Fruit fly (Drosophila melanogaster) whole organism, embryonic: Measurements from ENCODE around the gene CCHa1.

Source experiments
- B-H1 ChIP-seq: fragments of 200-800 bp; sonication (Bioruptor generic); IDR thresholded peaks from 3 replicates; pipeline ENCODE4 v1.3.6; 2022; ENCODE audit warnings: missing biosample characterization, missing genetic modification characterization
- CG11247 ChIP-seq: fragments of 200-800 bp; sonication (Bioruptor generic); IDR thresholded peaks from 2 replicates; pipeline ENCODE4 v1.3.6; 2022; ENCODE audit warnings: missing biosample characterization, missing genetic modification characterization
- CG12104 ChIP-seq: fragments of 200-800 bp; sonication (Bioruptor generic); optimal IDR thresholded peaks from 3 replicates; lab custom pipeline; 2016; ENCODE audit warnings: missing biosample characterization, missing genetic modification characterization
- CG12219 ChIP-seq: fragments of 200-800 bp; sonication (Bioruptor generic); optimal IDR thresholded peaks from 3 replicates; lab custom pipeline; 2018; ENCODE audit warnings: missing biosample characterization, mild to moderate bottlenecking, missing genetic modification characterization
- CG12391 ChIP-seq: fragments of 200-800 bp; sonication (Bioruptor generic); optimal IDR thresholded peaks from 3 replicates; lab custom pipeline; 2018; ENCODE audit warnings: missing biosample characterization, mild to moderate bottlenecking, missing genetic modification characterization, moderate library complexity
- CG12769 ChIP-seq: fragments of 200-800 bp; sonication (Bioruptor generic); optimal IDR thresholded peaks from 2 replicates; lab custom pipeline; 2019; ENCODE audit warnings: missing biosample characterization, mild to moderate bottlenecking, missing genetic modification characterization, moderate library complexity
- CG14014 ChIP-seq: fragments of 200-800 bp; sonication (Bioruptor generic); IDR thresholded peaks from 2 replicates; pipeline ENCODE4 v1.3.6; 2022; ENCODE audit warnings: missing biosample characterization, missing genetic modification characterization
- CG14441 ChIP-seq: fragments of 200-800 bp; sonication (Bioruptor generic); IDR thresholded peaks from 2 replicates; pipeline ENCODE4 v1.3.6; 2022; ENCODE audit warnings: missing biosample characterization, missing genetic modification characterization
- CG15601 ChIP-seq: fragments of 200-800 bp; sonication (Bioruptor generic); optimal IDR thresholded peaks from 3 replicates; lab custom pipeline; 2019; ENCODE audit warnings: missing biosample characterization, mild to moderate bottlenecking, missing genetic modification characterization, moderate library complexity
- CG18476 ChIP-seq: fragments of 200-800 bp; sonication (Bioruptor generic); optimal IDR thresholded peaks from 2 replicates; lab custom pipeline; 2016; ENCODE audit warnings: missing biosample characterization, mild to moderate bottlenecking, missing genetic modification characterization
- CG18619 ChIP-seq: fragments of 200-800 bp; sonication (Bioruptor generic); optimal IDR thresholded peaks from 3 replicates; lab custom pipeline; 2017; ENCODE audit warnings: missing biosample characterization, mild to moderate bottlenecking, missing genetic modification characterization
- CG31441 ChIP-seq: fragments of 200-800 bp; sonication (Bioruptor generic); IDR thresholded peaks from 2 replicates; pipeline ENCODE4 v1.3.6; 2022; ENCODE audit warnings: missing biosample characterization, missing genetic modification characterization
- CG32532 ChIP-seq: fragments of 200-800 bp; sonication (Bioruptor generic); IDR thresholded peaks from 2 replicates; pipeline ENCODE4 v1.3.6; 2022; ENCODE audit warnings: missing biosample characterization, missing genetic modification characterization
- CG32772 ChIP-seq: fragments of 200-800 bp; sonication (Bioruptor generic); IDR thresholded peaks from 2 replicates; pipeline ENCODE4 v1.3.6; 2022; ENCODE audit warnings: missing biosample characterization, missing genetic modification characterization
- CG3838 ChIP-seq: fragments of 200-800 bp; sonication (Bioruptor generic); optimal IDR thresholded peaks from 3 replicates; lab custom pipeline; 2016; ENCODE audit warnings: missing biosample characterization, missing genetic modification characterization
- CG6272 ChIP-seq: fragments of 200-800 bp; sonication (Bioruptor generic); IDR thresholded peaks from 2 replicates; pipeline ENCODE4 v1.3.6; 2022; ENCODE audit warnings: missing biosample characterization, missing genetic modification characterization
- CG6765 ChIP-seq: fragments of 200-800 bp; sonication (Bioruptor generic); optimal IDR thresholded peaks from 3 replicates; lab custom pipeline; 2017; ENCODE audit warnings: missing biosample characterization, mild to moderate bottlenecking, missing genetic modification characterization
- CG8089 ChIP-seq: fragments of 200-800 bp; sonication (Bioruptor generic); optimal IDR thresholded peaks from 3 replicates; lab custom pipeline; 2016; ENCODE audit warnings: missing biosample characterization, missing genetic modification characterization
- CG8388 ChIP-seq: fragments of 200-800 bp; sonication (Bioruptor generic); optimal IDR thresholded peaks from 2 replicates; lab custom pipeline; 2019; ENCODE audit warnings: missing biosample characterization, mild to moderate bottlenecking, missing genetic modification characterization, moderate library complexity
- CG9727 ChIP-seq: fragments of 200-800 bp; sonication (Bioruptor generic); optimal IDR thresholded peaks from 3 replicates; lab custom pipeline; 2017; ENCODE audit warnings: missing biosample characterization, mild to moderate bottlenecking, missing genetic modification characterization
- D19A ChIP-seq: fragments of 200-800 bp; optimal IDR thresholded peaks from 3 replicates; lab custom pipeline; 2019; ENCODE audit warnings: missing biosample characterization, mild to moderate bottlenecking, missing genetic modification characterization, moderate library complexity
- Doc2 ChIP-seq: fragments of 200-800 bp; sonication (Bioruptor generic); IDR thresholded peaks from 2 replicates; pipeline ENCODE4 v1.3.6; 2022; ENCODE audit warnings: missing biosample characterization, missing genetic modification characterization
- Dref ChIP-seq: fragments of 200-800 bp; sonication (Bioruptor generic); IDR thresholded peaks from 2 replicates; pipeline ENCODE4 v1.3.6; 2022; ENCODE audit warnings: missing biosample characterization, missing genetic modification characterization
- E2f2 ChIP-seq: fragments of 200-800 bp; sonication (Bioruptor generic); IDR thresholded peaks from 2 replicates; pipeline ENCODE4 v1.3.6; 2022; ENCODE audit warnings: missing biosample characterization, missing genetic modification characterization
- Hand ChIP-seq: fragments of 200-800 bp; sonication (Bioruptor generic); optimal IDR thresholded peaks from 2 replicates; lab custom pipeline; 2017; ENCODE audit warnings: mild to moderate bottlenecking, missing biosample characterization, missing genetic modification reagents, missing genetic modification characterization
- Hr51 ChIP-seq, 2 experiments: fragments of 200-800 bp; sonication (Bioruptor generic); optimal IDR thresholded peaks; 2 replicates in 1 of 2; 3 replicates in 1 of 2; lab custom pipeline; 2016 to 2018; ENCODE audit warnings: missing biosample characterization in 2 of 2, missing genetic modification characterization in 2 of 2, mild to moderate bottlenecking in 1 of 2, moderate library complexity in 1 of 2
- Hsf ChIP-seq: fragments of 200-800 bp; sonication (Bioruptor generic); optimal IDR thresholded peaks from 3 replicates; lab custom pipeline; 2016; ENCODE audit warnings: missing biosample characterization, missing genetic modification characterization
- Mes4 ChIP-seq: fragments of 200-800 bp; sonication (Bioruptor generic); optimal IDR thresholded peaks from 2 replicates; lab custom pipeline; 2016; ENCODE audit warnings: missing biosample characterization, missing genetic modification characterization
- NfI ChIP-seq: fragments of 200-800 bp; sonication (Bioruptor generic); optimal IDR thresholded peaks from 3 replicates; lab custom pipeline; 2018; ENCODE audit warnings: missing biosample characterization, mild to moderate bottlenecking, missing genetic modification characterization, moderate library complexity
- Oaz ChIP-seq: fragments of 200-800 bp; sonication (Bioruptor generic); IDR thresholded peaks from 2 replicates; pipeline ENCODE4 v1.3.6; 2022; ENCODE audit warnings: missing biosample characterization, missing genetic modification characterization
- Oli ChIP-seq: fragments of 200-800 bp; sonication (Bioruptor generic); optimal IDR thresholded peaks from 2 replicates; lab custom pipeline; 2018; ENCODE audit warnings: missing biosample characterization, mild to moderate bottlenecking, missing genetic modification characterization, moderate library complexity
- Tbp ChIP-seq: fragments of >200 bp; optimal IDR thresholded peaks from 2 replicates; lab custom pipeline; 2018; ENCODE audit warnings: missing biosample characterization, missing genetic modification characterization
- ac ChIP-seq: fragments of 200-800 bp; sonication (Bioruptor generic); optimal IDR thresholded peaks from 3 replicates; lab custom pipeline; 2017; ENCODE audit warnings: missing biosample characterization, mild to moderate bottlenecking, missing genetic modification characterization
- croc ChIP-seq: fragments of 200-800 bp; sonication (Bioruptor generic); conservative IDR thresholded peaks from 3 replicates; pipeline ENCODE4 v1.3.6; 2022; ENCODE audit warnings: missing biosample characterization, missing genetic modification characterization
- ind ChIP-seq: fragments of 200-800 bp; sonication (Bioruptor generic); optimal IDR thresholded peaks from 3 replicates; lab custom pipeline; 2016; ENCODE audit warnings: missing biosample characterization, missing genetic modification characterization
- kah ChIP-seq: fragments of 200-800 bp; sonication (Bioruptor generic); optimal IDR thresholded peaks from 2 replicates; lab custom pipeline; 2018; ENCODE audit warnings: missing biosample characterization, mild to moderate bottlenecking, missing genetic modification characterization
- knrl ChIP-seq: fragments of 200-800 bp; sonication (Bioruptor generic); IDR thresholded peaks from 3 replicates; pipeline ENCODE4 v1.3.6; 2022; ENCODE audit warnings: missing biosample characterization, missing genetic modification characterization; ENCODE audit not compliant: partially characterized antibody
- lab ChIP-seq: fragments of 200-800 bp; sonication (Bioruptor generic); optimal IDR thresholded peaks from 3 replicates; lab custom pipeline; 2017; ENCODE audit warnings: missing biosample characterization, missing genetic modification characterization, mild to moderate bottlenecking, moderate library complexity, missing genetic modification reagents
- p53 ChIP-seq: fragments of 200-800 bp; sonication (Bioruptor generic); optimal IDR thresholded peaks from 2 replicates; lab custom pipeline; 2016; ENCODE audit warnings: missing biosample characterization, missing genetic modification characterization
- pan ChIP-seq, 4 experiments: fragments of >200 bp in 3 of 4; fragments of 200-800 bp in 1 of 4; sonication (Bioruptor generic) in 1 of 4; optimal IDR thresholded peaks in 3 of 4; IDR thresholded peaks in 1 of 4; 2 replicates each; pipeline versions ENCODE4 v1.3.6 to Lab custom; 2017 to 2022; ENCODE audit warnings: missing biosample characterization in 2 of 4, missing genetic modification characterization in 2 of 4, mixed read lengths in 1 of 4
- pb ChIP-seq: fragments of 200-800 bp; sonication (Bioruptor generic); optimal IDR thresholded peaks from 3 replicates; lab custom pipeline; 2016; ENCODE audit warnings: missing biosample characterization, missing genetic modification characterization
- prd ChIP-seq, 3 experiments: fragments of >200 bp in 2 of 3; fragments of 200-800 bp in 1 of 3; sonication (Bioruptor generic) in 1 of 3; optimal IDR thresholded peaks in 2 of 3; IDR thresholded peaks in 1 of 3; 2 replicates in 2 of 3; 3 replicates in 1 of 3; pipeline versions ENCODE4 v1.3.6 to Lab custom; 2017 to 2022; ENCODE audit warnings: missing biosample characterization in 1 of 3, missing genetic modification characterization in 1 of 3
- pum ChIP-seq: fragments of 200-800 bp; sonication (Bioruptor generic); optimal IDR thresholded peaks from 2 replicates; lab custom pipeline; 2016; ENCODE audit warnings: missing biosample characterization, missing genetic modification characterization
- sd ChIP-seq: fragments of 200-800 bp; sonication (Bioruptor generic); optimal IDR thresholded peaks from 3 replicates; lab custom pipeline; 2018; ENCODE audit warnings: missing biosample characterization, mild to moderate bottlenecking, missing genetic modification characterization, moderate library complexity
- sens ChIP-seq: fragments of 200-800 bp; sonication (Bioruptor generic); peaks from one replicate; lab custom pipeline; 2016; ENCODE audit warnings: missing biosample characterization, missing genetic modification characterization
- slbo ChIP-seq: fragments of 200-800 bp; sonication (Bioruptor generic); IDR thresholded peaks from 2 replicates; pipeline ENCODE4 v1.3.6; 2022; ENCODE audit warnings: missing biosample characterization, missing genetic modification characterization
- sqz ChIP-seq: fragments of 200-800 bp; sonication (Bioruptor generic); optimal IDR thresholded peaks from 3 replicates; lab custom pipeline; 2018; ENCODE audit warnings: missing biosample characterization, mild to moderate bottlenecking, missing genetic modification characterization
- vvl ChIP-seq: fragments of 200-800 bp; sonication (Bioruptor generic); IDR thresholded peaks from 2 replicates; pipeline ENCODE4 v1.3.6; 2022; ENCODE audit warnings: missing biosample characterization, missing genetic modification characterization

Gene CCHa1

dm6 chr3R:14095916-14096315, 719 bp downstream of the CCHa1 start (continued):
- no peak for TF ChIP-seq CG11247 (GFP tag; lab: Robert Waterston, UW)
- TF ChIP-seq p53 (GFP tag; lab: Kevin White, UChicago), result no peak
- no peak for TF ChIP-seq Oaz
- TF ChIP-seq CG3838, result no peak
- peak; percentile 91 for TF ChIP-seq sd (tag; lab: Kevin White, UChicago)
- TF ChIP-seq, all 482 proteins: peak for 4

- peak; percentile 42 for TF ChIP-seq D19A
- TF ChIP-seq sens, result peak; percentile 85
- TF ChIP-seq CG18619 (GFP tag; lab: Kevin White, UChicago), result peak; percentile 42
- TF ChIP-seq CG18476 (GFP tag; lab: Kevin White, UChicago), result peak; percentile 41
- TF ChIP-seq Oaz, result peak; percentile 36; the same call in 1 of the 2 replicates
- peak; percentile 38 for TF ChIP-seq CG14441 (GFP tag; lab: Robert Waterston, UW)
- TF ChIP-seq CG14014 (GFP tag; lab: Robert Waterston, UW), result peak; percentile 55
- TF ChIP-seq knrl (GFP tag; lab: Robert Waterston, UW), result no peak
- peak; percentile 19 for TF ChIP-seq CG12104 (GFP tag; lab: Kevin White, UChicago)
- no peak for TF ChIP-seq pum
- TF ChIP-seq Hand, result no peak
- peak; percentile 16 for TF ChIP-seq CG9727 (GFP tag; lab: Kevin White, UChicago)
- peak; percentile 25 for TF ChIP-seq Hsf (GFP tag; lab: Kevin White, UChicago)
- TF ChIP-seq kah (GFP tag; lab: Kevin White, UChicago), result peak; percentile 17
- peak; percentile 52; the same call in 1 of the 2 replicates for TF ChIP-seq CG32532 (GFP tag; lab: Robert Waterston, UW)
- no peak for TF ChIP-seq Dref (GFP tag; lab: Robert Waterston, UW)
- 0 out of 2 replicates have a peak, but pooled peaks have one; percentile 28 for TF ChIP-seq vvl (GFP tag; lab: Robert Waterston, UW)
- peak; percentile 36 for TF ChIP-seq CG15601 (tag; lab: Kevin White, UChicago)
- TF ChIP-seq Tbp (GFP tag; lab: Kevin White, UChicago), result no peak
- TF ChIP-seq CG12391, result peak; percentile 60
- peak; percentile 19 for TF ChIP-seq sqz
- TF ChIP-seq NfI (GFP tag; lab: Kevin White, UChicago), result peak; percentile 4
- TF ChIP-seq CG6765 (GFP tag; lab: Kevin White, UChicago), result no peak
- TF ChIP-seq pan (optimal IDR thresholded peaks at IDR 0.05; lab: Kevin White, UChicago), result no peak
- TF ChIP-seq pan (GFP tag; optimal IDR thresholded peaks at IDR 0.05 in 1 of 2, IDR thresholded peaks at IDR 0.05 in 1 of 2), result peak in 1 of 2 experiments; percentile 62
- TF ChIP-seq B-H1 (GFP tag; lab: Robert Waterston, UW), result peak; percentile 36; the same call in 1 of the 3 replicates
- TF ChIP-seq CG31441, result peak; percentile 64
- 0 out of 3 replicates have a peak, but pooled peaks have one; percentile 26 for TF ChIP-seq croc (GFP tag; lab: Robert Waterston, UW)
- no peak for TF ChIP-seq CG12769 (tag; lab: Kevin White, UChicago)
- TF ChIP-seq lab (GFP tag; lab: Kevin White, UChicago), result peak; percentile 39
- peak; percentile 27; the same call in 1 of the 2 replicates for TF ChIP-seq E2f2
- no peak for TF ChIP-seq CG8089 (GFP tag; lab: Kevin White, UChicago)
- TF ChIP-seq Doc2, result no peak
- peak; percentile 68 for TF ChIP-seq slbo (GFP tag; lab: Robert Waterston, UW)
- no peak for TF ChIP-seq pb (GFP tag; lab: Kevin White, UChicago)
- TF ChIP-seq Oli (tag; lab: Kevin White, UChicago), result peak; percentile 58
- TF ChIP-seq CG32772 (GFP tag; lab: Robert Waterston, UW), result peak; percentile 66
- peak; percentile 28 for TF ChIP-seq CG12219 (GFP tag; lab: Kevin White, UChicago)
- peak; percentile 56 for TF ChIP-seq CG8388
- TF ChIP-seq ind (GFP tag; lab: Kevin White, UChicago), result peak; percentile 33
- TF ChIP-seq prd (optimal IDR thresholded peaks at IDR 0.05; lab: Kevin White, UChicago), result no peak
- TF ChIP-seq prd (GFP tag; IDR thresholded peaks at IDR 0.05; lab: Robert Waterston, UW), result peak; percentile 70
- TF ChIP-seq ac (GFP tag; lab: Kevin White, UChicago), result no peak
- TF ChIP-seq Mes4 (GFP tag; lab: Kevin White, UChicago), result no peak
- peak in 1 of 2 experiments; percentile 73 for TF ChIP-seq Hr51 (GFP tag; optimal IDR thresholded peaks at IDR 0.05; lab: Kevin White, UChicago)
- TF ChIP-seq CG6272 (GFP tag; lab: Robert Waterston, UW), result 0 out of 2 replicates have a peak, but pooled peaks have one; percentile 23
These were observed 1.2 kb downstream of the CCHa1 start for dm6 chr3R:14095428-14095827.
